Worm (Caenorhabditis elegans) whole organism, L4 larva: ENCODE measurements around the gene F46B3.14.

ENCODE experiments used
- Y105C5A.15 ChIP-seq: fragments of 200-800 bp; sonication (Bioruptor generic); IDR thresholded peaks from 2 replicates; pipeline ENCODE4 v1.3.6; 2022; ENCODE audit warnings: missing genetic modification characterization, missing compliant biosample characterization
- aha-1 ChIP-seq: fragments of 150-350 bp; peaks from one replicate; lab custom pipeline; 2014; ENCODE audit warnings: missing biosample characterization, missing genetic modification characterization
- ama-1 ChIP-seq: fragments of 150-350 bp; optimal IDR thresholded peaks from 2 replicates; lab custom pipeline; 2014; ENCODE audit warnings: inconsistent platforms, mixed read lengths
- dmd-9 ChIP-seq: fragments of 200-800 bp; sonication (Bioruptor generic); IDR thresholded peaks from 2 replicates; pipeline ENCODE4 v1.3.6; 2022; ENCODE audit warnings: missing genetic modification reagents, missing genetic modification characterization, missing compliant biosample characterization
- dpl-1 ChIP-seq: fragments of 150-350 bp; optimal IDR thresholded peaks from 2 replicates; lab custom pipeline; 2014; ENCODE audit warnings: missing biosample characterization, missing genetic modification reagents, missing genetic modification characterization
- egl-27 ChIP-seq: sonication (generic microtip); optimal IDR thresholded peaks from 3 replicates; lab custom pipeline; 2017; ENCODE audit warnings: missing biosample characterization, missing genetic modification reagents, missing genetic modification characterization
- fkh-10 ChIP-seq: fragments of 150-350 bp; optimal IDR thresholded peaks from 2 replicates; lab custom pipeline; 2014; ENCODE audit warnings: missing biosample characterization, missing genetic modification reagents, missing genetic modification characterization
- fos-1 ChIP-seq: fragments of 150-350 bp; optimal IDR thresholded peaks from 2 replicates; lab custom pipeline; 2014; ENCODE audit warnings: missing biosample characterization, missing genetic modification characterization
- lsy-2 ChIP-seq, 2 experiments: fragments of 150-350 bp in 1 of 2; sonication (generic microtip) in 1 of 2; optimal IDR thresholded peaks; 2 replicates each; lab custom pipeline; 2014 to 2017; ENCODE audit warnings: missing biosample characterization in 2 of 2, missing genetic modification characterization in 2 of 2
- nhr-42 ChIP-seq: fragments of 200-800 bp; sonication (Bioruptor generic); IDR thresholded peaks from 2 replicates; pipeline ENCODE4 v1.3.6; 2022; ENCODE audit warnings: missing genetic modification characterization, missing compliant biosample characterization
- pha-4 ChIP-seq, 2 experiments: fragments of 150-350 bp in 1 of 2; fragments of 200-800 bp in 1 of 2; sonication (Bioruptor generic) in 1 of 2; IDR thresholded peaks in 1 of 2; optimal IDR thresholded peaks in 1 of 2; 2 replicates each; pipeline versions ENCODE4 v1.3.6 to Lab custom; 2014 to 2022; ENCODE audit warnings: missing genetic modification characterization in 2 of 2, missing genetic modification reagents in 2 of 2, missing biosample characterization in 1 of 2, missing compliant biosample characterization in 1 of 2
- snpc-4 ChIP-seq: fragments of 150-350 bp; optimal IDR thresholded peaks from 2 replicates; lab custom pipeline; 2014; ENCODE audit warnings: missing biosample characterization, missing genetic modification characterization
- unc-62 ChIP-seq, 3 experiments: fragments of 150-350 bp in 1 of 3; sonication (generic microtip); optimal IDR thresholded peaks in 2 of 3; peaks in 1 of 3; 1 replicate in 1 of 3; 2 replicates in 2 of 3; lab custom pipeline; 2014 to 2017; ENCODE audit warnings: missing biosample characterization in 3 of 3, missing genetic modification characterization in 3 of 3, missing genetic modification reagents in 3 of 3, missing genotype in 1 of 3
- zag-1 ChIP-seq: fragments of 150-350 bp; optimal IDR thresholded peaks from 2 replicates; lab custom pipeline; 2014; ENCODE audit warnings: missing biosample characterization, missing genetic modification characterization

ce11 chrV:20625260-20625659 is 5.9 kb downstream of the F46B3.14 start:
- TF ChIP-seq fos-1 (tag; lab: Kevin White, UChicago) (no peak), aha-1 (tag; lab: Kevin White, UChicago) (no peak), unc-62 (GFP tag; optimal IDR thresholded peaks at IDR 0.05 in 1 of 2; lab: Kevin White, UChicago) (peak in 1 of 2 experiments; percentile 95), unc-62 (tag; optimal IDR thresholded peaks at IDR 0.05; lab: Kevin White, UChicago) (no peak), egl-27 (no peak), Y105C5A.15 (no peak), dmd-9 (no peak), fkh-10 (no peak), pha-4 (GFP tag; IDR thresholded peaks at IDR 0.05; lab: Robert Waterston, UW) (no peak), pha-4 (tag; optimal IDR thresholded peaks at IDR 0.05; lab: Kevin White, UChicago) (no peak), dpl-1 (GFP tag; lab: Kevin White, UChicago) (no peak), snpc-4 (no peak), nhr-42 (GFP tag; lab: Robert Waterston, UW) (no peak), ama-1 (lab: Kevin White, UChicago) (no peak), lsy-2 (tag; optimal IDR thresholded peaks at IDR 0.05; lab: Kevin White, UChicago) (no peak), zag-1 (tag; lab: Kevin White, UChicago) (no peak)
